Fruit fly (Drosophila melanogaster) whole organism, prepupa: ENCODE results near the gene PGAP1.

Source experiments
- Blimp-1 ChIP-seq: fragments of 200-800 bp; sonication (Bioruptor generic); optimal IDR thresholded peaks from 3 replicates; lab custom pipeline; 2017; ENCODE audit warnings: missing biosample characterization, missing genetic modification characterization, mild to moderate bottlenecking, moderate library complexity, missing genetic modification reagents
- CG10631 ChIP-seq: fragments of 200-800 bp; sonication (Bioruptor generic); optimal IDR thresholded peaks from 2 replicates; lab custom pipeline; 2016; ENCODE audit warnings: missing biosample characterization, missing genetic modification characterization
- CG10669 ChIP-seq: fragments of 200-800 bp; sonication (Bioruptor generic); optimal IDR thresholded peaks from 3 replicates; lab custom pipeline; 2018; ENCODE audit warnings: missing biosample characterization, mild to moderate bottlenecking, missing genetic modification characterization, moderate library complexity
- CG11294 ChIP-seq: fragments of 200-800 bp; sonication (Bioruptor generic); IDR thresholded peaks from 2 replicates; pipeline ENCODE4 v1.3.6; 2022; ENCODE audit warnings: missing biosample characterization, missing genetic modification characterization
- CG11762 ChIP-seq: fragments of 200-800 bp; sonication (Bioruptor generic); optimal IDR thresholded peaks from 3 replicates; lab custom pipeline; 2016; ENCODE audit warnings: missing biosample characterization, missing genetic modification characterization; ENCODE audit not compliant: insufficient read depth
- CG11902 ChIP-seq: fragments of 200-800 bp; sonication (Bioruptor generic); optimal IDR thresholded peaks from 3 replicates; lab custom pipeline; 2016; ENCODE audit warnings: missing biosample characterization, missing genetic modification characterization
- CG1621 ChIP-seq: fragments of 200-800 bp; sonication (Bioruptor generic); optimal IDR thresholded peaks from 3 replicates; lab custom pipeline; 2018; ENCODE audit warnings: missing biosample characterization, mild to moderate bottlenecking, missing genetic modification characterization
- CG16779 ChIP-seq: fragments of 200-800 bp; sonication (Bioruptor generic); optimal IDR thresholded peaks from 3 replicates; lab custom pipeline; 2017; ENCODE audit warnings: missing biosample characterization, mild to moderate bottlenecking, missing genetic modification characterization
- CG31627 ChIP-seq: fragments of 200-800 bp; sonication (Bioruptor generic); optimal IDR thresholded peaks from 3 replicates; lab custom pipeline; 2016; ENCODE audit warnings: missing biosample characterization, missing genetic modification characterization
- CG32006 ChIP-seq: fragments of 200-800 bp; sonication (Bioruptor generic); optimal IDR thresholded peaks from 3 replicates; lab custom pipeline; 2017; ENCODE audit warnings: missing biosample characterization, mild to moderate bottlenecking, missing genetic modification characterization
- CG34406 ChIP-seq: fragments of 200-800 bp; sonication (Bioruptor generic); optimal IDR thresholded peaks from 3 replicates; lab custom pipeline; 2016; ENCODE audit warnings: missing biosample characterization, missing genetic modification characterization
- CG4318 ChIP-seq: fragments of 200-800 bp; sonication (Bioruptor generic); optimal IDR thresholded peaks from 3 replicates; lab custom pipeline; 2017; ENCODE audit warnings: missing biosample characterization, mild to moderate bottlenecking, missing genetic modification characterization
- CG6163 ChIP-seq: fragments of 200-800 bp; sonication (Bioruptor generic); IDR thresholded peaks from 3 replicates; pipeline ENCODE4 v1.3.6; 2022; ENCODE audit warnings: missing biosample characterization, missing genetic modification characterization
- CG6808 ChIP-seq: fragments of 200-800 bp; sonication (Bioruptor generic); optimal IDR thresholded peaks from 3 replicates; lab custom pipeline; 2017; ENCODE audit warnings: missing biosample characterization, missing genetic modification characterization, mild to moderate bottlenecking, moderate library complexity, missing genetic modification reagents
- CG6854 ChIP-seq: fragments of 200-800 bp; sonication (Bioruptor generic); optimal IDR thresholded peaks from 2 replicates; lab custom pipeline; 2017; ENCODE audit warnings: missing biosample characterization, mild to moderate bottlenecking, missing genetic modification characterization
- CG8119 ChIP-seq: fragments of 200-800 bp; sonication (Bioruptor generic); IDR thresholded peaks from 3 replicates; pipeline ENCODE4 v1.3.6; 2022; ENCODE audit warnings: missing biosample characterization, missing genetic modification characterization
- CG8319 ChIP-seq: fragments of 200-800 bp; sonication (Bioruptor generic); optimal IDR thresholded peaks from 3 replicates; lab custom pipeline; 2016; ENCODE audit warnings: missing biosample characterization, missing genetic modification characterization
- CG8632 ChIP-seq: fragments of 200-800 bp; sonication (Bioruptor generic); optimal IDR thresholded peaks from 3 replicates; lab custom pipeline; 2016; ENCODE audit warnings: missing biosample characterization, missing genetic modification characterization
- Eip75B ChIP-seq: fragments of 200-800 bp; sonication (Bioruptor generic); optimal IDR thresholded peaks from 3 replicates; lab custom pipeline; 2016; ENCODE audit warnings: missing biosample characterization, missing genetic modification characterization
- Eip93F ChIP-seq: fragments of 200-800 bp; sonication (Bioruptor generic); optimal IDR thresholded peaks from 2 replicates; lab custom pipeline; 2016; ENCODE audit warnings: missing biosample characterization, mild to moderate bottlenecking, missing genetic modification characterization
- Gug ChIP-seq: fragments of 200-800 bp; sonication (Bioruptor generic); IDR thresholded peaks from 2 replicates; pipeline ENCODE4 v1.3.6; 2022; ENCODE audit warnings: missing biosample characterization, missing genetic modification characterization
- Hr38 ChIP-seq: sonication (Bioruptor generic); optimal IDR thresholded peaks from 2 replicates; lab custom pipeline; 2016; ENCODE audit warnings: missing biosample characterization, missing genetic modification characterization
- Hr39 ChIP-seq: fragments of 200-800 bp; sonication (Bioruptor generic); optimal IDR thresholded peaks from 2 replicates; lab custom pipeline; 2016; ENCODE audit warnings: missing biosample characterization, missing genetic modification characterization
- Hr4 ChIP-seq: fragments of 200-800 bp; sonication (Bioruptor generic); optimal IDR thresholded peaks from 3 replicates; lab custom pipeline; 2016; ENCODE audit warnings: missing biosample characterization, missing genetic modification characterization
- Lpt ChIP-seq: fragments of 200-800 bp; sonication (Bioruptor generic); optimal IDR thresholded peaks from 3 replicates; lab custom pipeline; 2016; ENCODE audit warnings: missing biosample characterization, missing genetic modification characterization
- Met ChIP-seq: fragments of 200-800 bp; sonication (Bioruptor generic); optimal IDR thresholded peaks from 3 replicates; lab custom pipeline; 2016; ENCODE audit warnings: missing biosample characterization, missing genetic modification characterization
- OdsH ChIP-seq: fragments of 200-800 bp; sonication (Bioruptor generic); optimal IDR thresholded peaks from 3 replicates; lab custom pipeline; 2016; ENCODE audit warnings: missing biosample characterization, missing genetic modification characterization
- Smox ChIP-seq: fragments of 200-800 bp; sonication (Bioruptor generic); optimal IDR thresholded peaks from 3 replicates; lab custom pipeline; 2016; ENCODE audit warnings: missing biosample characterization, missing genetic modification characterization
- Sox102F ChIP-seq: fragments of 200-800 bp; sonication (Bioruptor generic); optimal IDR thresholded peaks from 2 replicates; lab custom pipeline; 2016; ENCODE audit warnings: missing biosample characterization, mild to moderate bottlenecking, missing genetic modification characterization
- Sox14 ChIP-seq: fragments of 200-800 bp; sonication (Bioruptor generic); optimal IDR thresholded peaks from 3 replicates; lab custom pipeline; 2016; ENCODE audit warnings: missing biosample characterization, missing genetic modification characterization
- Sox15 ChIP-seq: fragments of 200-800 bp; sonication (Bioruptor generic); optimal IDR thresholded peaks from 3 replicates; lab custom pipeline; 2016; ENCODE audit warnings: missing biosample characterization, missing genetic modification characterization
- achi ChIP-seq: fragments of 200-800 bp; sonication (Bioruptor generic); optimal IDR thresholded peaks from 3 replicates; lab custom pipeline; 2016; ENCODE audit warnings: missing biosample characterization, missing genetic modification characterization
- acj6 ChIP-seq: fragments of 200-800 bp; sonication (Bioruptor generic); optimal IDR thresholded peaks from 3 replicates; lab custom pipeline; 2016; ENCODE audit warnings: missing biosample characterization, missing genetic modification characterization
- cyc ChIP-seq: fragments of 200-800 bp; sonication (Bioruptor generic); optimal IDR thresholded peaks from 3 replicates; lab custom pipeline; 2016; ENCODE audit warnings: missing biosample characterization, missing genetic modification characterization
- dac ChIP-seq: fragments of 200-800 bp; sonication (Bioruptor generic); optimal IDR thresholded peaks from 2 replicates; lab custom pipeline; 2017; ENCODE audit warnings: missing biosample characterization, mild to moderate bottlenecking, missing genetic modification characterization
- dsx ChIP-seq: fragments of 200-800 bp; optimal IDR thresholded peaks from 3 replicates; lab custom pipeline; 2019; ENCODE audit warnings: missing biosample characterization, mild to moderate bottlenecking, missing genetic modification characterization, moderate library complexity; ENCODE audit not compliant: poor library complexity, severe bottlenecking
- eg ChIP-seq: fragments of 200-800 bp; sonication (Bioruptor generic); IDR thresholded peaks from 3 replicates; pipeline ENCODE4 v1.3.6; 2022; ENCODE audit warnings: missing biosample characterization, missing genetic modification characterization
- esn ChIP-seq: fragments of 200-800 bp; sonication (Bioruptor generic); optimal IDR thresholded peaks from 2 replicates; lab custom pipeline; 2016; ENCODE audit warnings: missing biosample characterization, mild to moderate bottlenecking, missing genetic modification characterization, moderate library complexity
- pdm3 ChIP-seq: fragments of 200-800 bp; sonication (Bioruptor generic); optimal IDR thresholded peaks from 3 replicates; lab custom pipeline; 2016; ENCODE audit warnings: missing biosample characterization, missing genetic modification characterization
- salr ChIP-seq, 2 experiments: fragments of 200-800 bp; sonication (Bioruptor generic); optimal IDR thresholded peaks; 3 replicates each; lab custom pipeline; 2016 to 2018; ENCODE audit warnings: missing biosample characterization in 2 of 2, missing genetic modification characterization in 2 of 2, mild to moderate bottlenecking in 1 of 2
- ss ChIP-seq, 2 experiments: fragments of 200-800 bp; sonication (Bioruptor generic); optimal IDR thresholded peaks; 2 replicates in 1 of 2; 3 replicates in 1 of 2; lab custom pipeline; 2017 to 2018; ENCODE audit warnings: mild to moderate bottlenecking in 2 of 2, missing biosample characterization in 2 of 2, missing genetic modification characterization in 2 of 2, moderate library complexity in 1 of 2
- svp ChIP-seq: fragments of 200-800 bp; sonication (Bioruptor generic); peaks from one replicate; lab custom pipeline; 2016; ENCODE audit warnings: missing biosample characterization, missing genetic modification characterization
- topi ChIP-seq: fragments of 200-800 bp; sonication (Bioruptor generic); optimal IDR thresholded peaks from 3 replicates; lab custom pipeline; 2016; ENCODE audit warnings: missing biosample characterization, missing genetic modification characterization
- vri ChIP-seq: fragments of 200-800 bp; sonication (Bioruptor generic); optimal IDR thresholded peaks from 3 replicates; lab custom pipeline; 2016; ENCODE audit warnings: missing biosample characterization, mild to moderate bottlenecking, missing genetic modification characterization

PGAP1 gene

dm6 chrX:5718476-5719012 is 29.3 kb upstream of the PGAP1 start (continued):
- TF ChIP-seq topi (peak; percentile 15), pdm3 (GFP tag; lab: Kevin White, UChicago) (peak; percentile 1), CG11902 (no peak), OdsH (GFP tag; lab: Kevin White, UChicago) (peak; percentile 32), Hr38 (GFP tag; lab: Kevin White, UChicago) (no peak), CG31627 (GFP tag; lab: Kevin White, UChicago) (no peak), salr (GFP tag; optimal IDR thresholded peaks at IDR 0.05; lab: Kevin White, UChicago) (peak in 1 of 2 experiments; percentile 14), ss (GFP tag; optimal IDR thresholded peaks at IDR 0.05; lab: Kevin White, UChicago) (no peak), Hr39 (GFP tag; lab: Kevin White, UChicago) (no peak), Lpt (GFP tag; lab: Kevin White, UChicago) (no peak), dac (GFP tag; lab: Kevin White, UChicago) (no peak), Sox15 (GFP tag; lab: Kevin White, UChicago) (no peak), eg (GFP tag; lab: Robert Waterston, UW) (peak; percentile 72), Gug (no peak), Hr4 (GFP tag; lab: Kevin White, UChicago) (peak; percentile 28), dsx (GFP tag; lab: Kevin White, UChicago) (no peak), CG8119 (GFP tag; lab: Robert Waterston, UW) (peak; percentile 60; the same call in 1 of the 3 replicates), CG8319 (GFP tag; lab: Kevin White, UChicago) (no peak), acj6 (peak; percentile 5), vri (GFP tag; lab: Kevin White, UChicago) (peak; percentile 39), CG11294 (GFP tag; lab: Robert Waterston, UW) (peak; percentile 42; the same call in 1 of the 2 replicates)

- TF ChIP-seq CG1621 (tag; lab: Kevin White, UChicago), result no peak
- TF ChIP-seq topi, result peak; percentile 39
- TF ChIP-seq pdm3 (GFP tag; lab: Kevin White, UChicago), result peak; percentile 26
- TF ChIP-seq Lpt (GFP tag; lab: Kevin White, UChicago), result no peak
- no peak for TF ChIP-seq Sox102F (GFP tag; lab: Kevin White, UChicago)
- no peak for TF ChIP-seq Eip93F
- no peak for TF ChIP-seq CG16779
- TF ChIP-seq OdsH (GFP tag; lab: Kevin White, UChicago), result no peak
- no peak for TF ChIP-seq Gug
- TF ChIP-seq salr (GFP tag; optimal IDR thresholded peaks at IDR 0.05; lab: Kevin White, UChicago), result no peak
- no peak for TF ChIP-seq CG6808 (GFP tag; lab: Kevin White, UChicago)
- no peak for TF ChIP-seq CG11902
- no peak for TF ChIP-seq Blimp-1 (GFP tag; lab: Kevin White, UChicago)
- TF ChIP-seq CG31627 (GFP tag; lab: Kevin White, UChicago), result peak; percentile 28
- peak; percentile 36 for TF ChIP-seq esn (GFP tag; lab: Kevin White, UChicago)
- TF ChIP-seq CG32006 (GFP tag; lab: Kevin White, UChicago), result no peak
- peak; percentile 41 for TF ChIP-seq Met (GFP tag; lab: Kevin White, UChicago)
- TF ChIP-seq Sox14 (GFP tag; lab: Kevin White, UChicago), result no peak
- peak; percentile 15 for TF ChIP-seq achi (GFP tag; lab: Kevin White, UChicago)
- no peak for TF ChIP-seq Hr38 (GFP tag; lab: Kevin White, UChicago)
- peak; percentile 7 for TF ChIP-seq cyc
- TF ChIP-seq CG6163 (GFP tag; lab: Robert Waterston, UW), result no peak
- TF ChIP-seq Eip75B (GFP tag; lab: Kevin White, UChicago), result no peak
- TF ChIP-seq CG34406 (GFP tag; lab: Kevin White, UChicago), result no peak
- TF ChIP-seq CG10669 (GFP tag; lab: Kevin White, UChicago), result no peak
- no peak for TF ChIP-seq dsx (GFP tag; lab: Kevin White, UChicago)
- no peak for TF ChIP-seq CG11762 (GFP tag; lab: Kevin White, UChicago)
- TF ChIP-seq eg (GFP tag; lab: Robert Waterston, UW), result no peak
- peak; percentile 20 for TF ChIP-seq Hr39 (GFP tag; lab: Kevin White, UChicago)
- TF ChIP-seq Hr4 (GFP tag; lab: Kevin White, UChicago), result no peak
- TF ChIP-seq CG11294 (GFP tag; lab: Robert Waterston, UW), result no peak
- no peak for TF ChIP-seq CG6854
- TF ChIP-seq Smox (GFP tag; lab: Kevin White, UChicago), result peak; percentile 38
- TF ChIP-seq CG8632 (GFP tag; lab: Kevin White, UChicago), result no peak
- 0 out of 3 replicates have a peak, but pooled peaks have one; percentile 28 for TF ChIP-seq CG8119 (GFP tag; lab: Robert Waterston, UW)
- TF ChIP-seq dac (GFP tag; lab: Kevin White, UChicago), result no peak
- no peak for TF ChIP-seq CG10631 (GFP tag; lab: Kevin White, UChicago)
- peak; percentile 21 for TF ChIP-seq svp
- peak; percentile 0 for TF ChIP-seq acj6
- TF ChIP-seq Sox15 (GFP tag; lab: Kevin White, UChicago), result no peak
- no peak for TF ChIP-seq CG4318
Measured at dm6 chrX:5717741-5718475, 28.6 kb upstream of the PGAP1 start, which contains the start of gene CG33080. TSS of gene CG33080 (minus strand) at chrX:5717778.
